Fruit fly (Drosophila melanogaster) whole organism, embryonic: ENCODE measurements around the gene Pdfr.

Source experiments
- schlank ChIP-seq: fragments of 200-800 bp; sonication (Bioruptor generic); optimal IDR thresholded peaks from 2 replicates; lab custom pipeline; 2018; ENCODE audit warnings: missing biosample characterization, mild to moderate bottlenecking, missing genetic modification characterization
- scrt ChIP-seq: fragments of 200-800 bp; sonication (Bioruptor generic); optimal IDR thresholded peaks from 2 replicates; lab custom pipeline; 2018; ENCODE audit warnings: missing biosample characterization, mild to moderate bottlenecking, missing genetic modification characterization, moderate library complexity

DNA sequence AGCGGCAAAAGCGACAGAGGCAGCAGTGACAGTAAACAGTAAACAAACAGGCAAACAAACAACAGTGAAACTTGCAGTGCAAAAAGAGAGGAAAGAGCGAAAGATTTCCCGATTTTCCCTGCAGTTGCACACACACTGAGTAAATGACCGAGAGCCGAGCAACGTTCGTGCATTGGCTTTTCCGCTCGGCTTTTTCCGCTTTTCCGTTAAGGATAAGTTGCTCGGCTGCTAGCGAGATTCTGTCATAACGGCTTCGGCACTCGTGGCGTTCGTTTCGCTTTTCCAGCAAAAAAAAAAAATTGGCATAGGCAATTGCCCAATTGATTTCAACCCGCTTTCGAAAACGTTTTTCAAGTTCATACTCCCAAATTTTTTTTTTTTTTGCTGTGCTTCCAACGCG lies 1.9 kb downstream of the Pdfr start:
- TF ChIP-seq scrt (GFP tag; lab: Kevin White, UChicago) (no peak), schlank (tag; lab: Kevin White, UChicago) (no peak)
